Worm (Caenorhabditis elegans): ENCODE measurements around the gene Y40C7B.4.

Y40C7B.4 gene

DNA sequence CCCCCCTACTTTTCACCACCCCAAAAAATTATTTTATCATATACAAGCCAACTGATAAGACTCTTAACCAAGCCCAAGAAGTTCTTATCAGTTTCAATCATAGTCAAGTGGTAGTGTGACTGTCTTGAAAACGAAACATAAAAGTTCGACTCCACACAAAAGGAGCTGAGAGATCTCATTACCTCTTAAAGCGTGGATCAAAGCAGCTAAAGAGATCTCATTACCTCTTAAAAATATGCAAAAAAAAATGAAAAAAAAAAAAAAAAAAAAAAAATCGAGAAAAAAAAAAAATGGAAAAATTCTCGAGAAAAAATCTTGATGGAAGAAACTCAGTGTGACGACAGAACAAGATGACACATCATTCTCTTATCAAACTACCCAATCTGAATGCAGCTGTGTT lies 837 bp downstream of the Y40C7B.4 start:
- TF ChIP-seq nhr-90 (tag; optimal IDR thresholded peaks at IDR 0.05; ENCODE audit: poor library complexity) (peak; percentile 6), elt-2 (tag; optimal IDR thresholded peaks at IDR 0.05) (peak; percentile 66)

DNA sequence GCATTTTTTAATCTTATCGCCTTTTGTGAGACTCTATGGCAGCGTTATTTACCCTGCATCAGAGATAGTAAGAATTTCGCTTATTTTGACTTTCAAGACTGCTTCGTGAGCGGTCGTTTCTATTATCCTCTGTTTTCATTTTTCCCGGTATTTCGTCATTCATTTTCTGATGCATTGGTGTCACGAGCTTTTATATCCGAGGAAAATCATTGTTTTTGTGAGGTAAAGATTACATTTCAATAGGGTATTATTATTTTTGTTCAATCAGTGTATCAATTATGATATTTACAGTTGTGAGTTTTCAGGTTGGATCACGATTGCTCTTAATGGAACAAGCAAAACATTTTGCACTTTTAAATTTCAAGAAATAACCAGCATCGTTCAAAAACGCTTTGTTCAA lies 9.3 kb downstream of the Y40C7B.4 start:
- TF ChIP-seq elt-2 (tag; optimal IDR thresholded peaks at IDR 0.05) (peak; percentile 4), ztf-4 (tag; optimal IDR thresholded peaks at IDR 0.05) (no peak)

DNA sequence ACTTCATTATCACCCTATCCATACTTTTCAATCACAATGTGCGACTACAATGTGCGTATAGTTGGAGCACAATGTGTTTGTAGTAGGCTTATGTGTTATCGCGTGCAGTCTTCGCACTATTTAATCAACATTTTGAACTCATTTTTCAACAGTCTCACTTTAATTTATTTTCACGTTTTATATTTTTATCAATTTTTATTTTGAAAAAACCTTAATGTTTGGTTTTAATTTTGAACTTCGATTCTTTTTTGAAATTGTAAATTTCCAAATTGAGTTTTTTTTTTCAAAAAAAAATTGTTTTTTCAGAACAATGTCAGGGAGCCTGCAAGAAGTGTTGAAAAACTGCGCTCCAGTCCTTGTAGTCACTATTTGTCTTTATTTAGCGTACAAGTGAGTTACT lies 13.5 kb downstream of the Y40C7B.4 start, which contains the start of gene T25G12.13:
Gene T25G12.13 (plus strand): TSS at position 301 of the 400 bp plus-strand sequence.
- TF ChIP-seq lir-3 (tag; optimal IDR thresholded peaks at IDR 0.05; ENCODE audit: poor library complexity): no peak

DNA sequence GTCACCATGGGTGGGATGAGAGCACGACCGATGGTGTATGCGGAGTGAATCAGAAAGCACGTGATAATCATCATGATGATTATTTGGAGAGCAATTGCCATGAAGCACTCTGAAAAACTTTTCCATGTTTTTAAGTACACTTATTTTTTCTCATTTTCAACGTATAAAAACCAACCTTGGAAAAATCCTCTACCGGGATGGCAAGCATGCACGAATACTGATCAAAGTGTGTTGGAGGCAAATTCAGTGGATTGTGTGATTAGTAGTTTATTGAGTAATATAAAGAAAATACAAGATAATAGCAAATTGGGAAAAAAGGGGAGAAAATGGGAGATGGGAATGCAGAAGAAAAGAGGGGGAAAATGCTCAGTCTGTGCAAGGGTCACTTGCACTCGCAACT lies 19.1 kb downstream of the Y40C7B.4 start, which contains the start of gene T25G12.11:
Gene T25G12.11 (minus strand): TSS at position 101 of the 400 bp plus-strand sequence.
- TF ChIP-seq rnt-1 (tag; optimal IDR thresholded peaks at IDR 0.05) (no peak), pqm-1 (tag; optimal IDR thresholded peaks at IDR 0.05) (no peak), Y116A8C.19 (tag; optimal IDR thresholded peaks at IDR 0.05; ENCODE audit: borderline replicate concordance) (no peak), elt-3 (tag; optimal IDR thresholded peaks at IDR 0.05) (no peak), nhr-19 (GFP tag; conservative IDR thresholded peaks at IDR 0.05) (no peak), lin-39 (tag; optimal IDR thresholded peaks at IDR 0.05) (no peak), lin-13 (GFP tag; optimal IDR thresholded peaks at IDR 0.05) (no peak), pag-3 (tag; optimal IDR thresholded peaks at IDR 0.05; ENCODE audit: borderline replicate concordance, insufficient read depth) (no peak), mab-9 (GFP tag; IDR thresholded peaks at IDR 0.05) (no peak)

DNA sequence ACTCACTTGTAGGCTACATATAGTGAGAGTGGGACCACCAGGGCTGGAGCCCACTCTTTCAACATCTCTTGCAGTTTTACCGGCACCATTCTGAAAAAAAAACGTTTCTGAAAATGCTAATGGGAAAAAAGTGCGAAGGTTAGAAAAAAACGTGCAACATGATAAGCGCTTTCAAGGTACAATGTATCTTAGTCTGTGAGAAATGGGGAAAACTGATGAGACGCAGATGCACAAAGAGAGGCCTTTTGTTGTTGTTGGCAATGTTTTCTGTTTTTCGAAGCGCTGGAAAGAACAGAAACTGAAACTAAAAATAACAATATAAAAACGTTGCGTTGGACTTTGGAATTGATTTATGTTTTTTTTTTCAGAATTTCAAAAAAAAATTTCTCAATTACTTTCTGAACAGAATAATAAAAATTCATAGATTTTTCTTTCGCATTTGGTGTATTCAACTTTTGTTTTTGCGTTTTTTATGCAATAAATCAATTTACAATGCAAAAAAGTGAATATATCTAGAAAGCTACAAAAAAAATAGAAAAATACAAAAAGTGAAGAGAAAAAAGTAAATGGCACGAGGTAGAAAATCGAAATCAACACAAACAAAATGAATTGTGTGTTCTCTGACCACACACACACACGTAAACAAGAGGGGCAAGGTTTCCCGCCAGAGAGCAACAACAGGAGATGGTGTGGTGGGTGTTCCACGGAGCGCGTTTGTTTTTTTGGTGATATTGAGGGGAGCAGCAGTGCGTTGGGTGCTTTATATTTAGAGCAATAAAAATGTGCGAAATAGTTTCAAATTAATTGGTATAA lies 20.6 kb downstream of the Y40C7B.4 start, which contains the start of gene dhs-30:
Gene dhs-30 (minus strand): TSS at position 90 of the 813 bp plus-strand sequence.
- TF ChIP-seq unc-98 (GFP tag; IDR thresholded peaks at IDR 0.05) (no peak), egl-27 (tag; optimal IDR thresholded peaks at IDR 0.05) (no peak), elt-2 (tag; optimal IDR thresholded peaks at IDR 0.05) (peak; percentile 2), zip-4 (GFP tag; optimal IDR thresholded peaks at IDR 0.05) (no peak), rnt-1 (tag; optimal IDR thresholded peaks at IDR 0.05) (no peak), nhr-76 (tag; optimal IDR thresholded peaks at IDR 0.05) (no peak), nhr-71 (tag; optimal IDR thresholded peaks at IDR 0.05) (no peak), dpl-1 (GFP tag; optimal IDR thresholded peaks at IDR 0.05) (peak in 1 of 3 experiments; percentile 18), lir-3 (tag; optimal IDR thresholded peaks at IDR 0.05; ENCODE audit: poor library complexity) (no peak), C16A3.4 (tag; optimal IDR thresholded peaks at IDR 0.05) (peak; percentile 22), tbx-2 (tag; optimal IDR thresholded peaks at IDR 0.05) (no peak), fkh-10 (GFP tag; optimal IDR thresholded peaks at IDR 0.05) (no peak), lin-35 (GFP tag; optimal IDR thresholded peaks at IDR 0.05) (peak in 1 of 2 experiments; percentile 10), nhr-19 (GFP tag; conservative IDR thresholded peaks at IDR 0.05) (peak; percentile 42)

DNA sequence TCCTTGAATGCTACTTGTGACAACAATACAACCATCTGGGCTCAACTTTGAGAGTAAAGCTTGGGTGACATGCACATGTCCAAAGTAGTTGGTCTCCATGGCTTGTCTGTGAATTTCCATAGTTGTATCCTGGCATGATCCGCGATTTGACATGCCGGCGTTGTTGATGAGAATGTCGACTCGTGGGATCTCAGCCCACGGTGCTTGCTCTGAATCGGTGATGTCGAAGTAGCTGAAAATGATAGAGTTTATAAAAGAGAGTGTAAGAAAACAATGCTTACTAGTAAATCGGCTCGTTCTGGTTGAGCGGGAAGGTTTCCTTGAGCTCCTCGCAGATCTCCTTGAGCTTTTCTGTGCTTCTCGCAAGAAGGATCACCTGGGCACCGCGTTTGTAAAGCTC lies 21.6 kb downstream of the Y40C7B.4 start:
- TF ChIP-seq egl-13 (tag; optimal IDR thresholded peaks at IDR 0.05): no peak
- TF ChIP-seq sup-37 (GFP tag; optimal IDR thresholded peaks at IDR 0.05): no peak
- TF ChIP-seq nhr-19 (GFP tag; conservative IDR thresholded peaks at IDR 0.05): no peak
- TF ChIP-seq lsy-2 (tag; optimal IDR thresholded peaks at IDR 0.05): no peak
- TF ChIP-seq lin-39 (tag; optimal IDR thresholded peaks at IDR 0.05): no peak
- no peak for TF ChIP-seq xbp-1 (tag; optimal IDR thresholded peaks at IDR 0.05)
- TF ChIP-seq ceh-90 (tag; optimal IDR thresholded peaks at IDR 0.05): no peak
- no peak for TF ChIP-seq mep-1 (tag; optimal IDR thresholded peaks at IDR 0.05)
- no peak for TF ChIP-seq nhr-47 (tag; optimal IDR thresholded peaks at IDR 0.05)
- no peak for TF ChIP-seq C16A3.4 (tag; optimal IDR thresholded peaks at IDR 0.05)
- TF ChIP-seq nhr-90 (tag; optimal IDR thresholded peaks at IDR 0.05; ENCODE audit: poor library complexity): no peak

Data from whole organism, L1 larva.